Fruit fly (Drosophila melanogaster) whole organism, embryonic: Measurements from ENCODE around the gene GAPcenA.

Experiments
- ATbp ChIP-seq: fragments of 200-800 bp; sonication (Bioruptor generic); optimal IDR thresholded peaks from 2 replicates; lab custom pipeline; 2017; ENCODE audit warnings: missing biosample characterization, mild to moderate bottlenecking, missing genetic modification characterization, missing genetic modification reagents
- BEAF-32 ChIP-seq: fragments of 200-800 bp; sonication (Bioruptor generic); optimal IDR thresholded peaks from 3 replicates; lab custom pipeline; 2017; ENCODE audit warnings: missing biosample characterization, missing genetic modification characterization, mild to moderate bottlenecking, moderate library complexity, missing genetic modification reagents
- CG10209 ChIP-seq: fragments of 200-800 bp; sonication (Bioruptor generic); optimal IDR thresholded peaks from 3 replicates; lab custom pipeline; 2017; ENCODE audit warnings: missing biosample characterization, mild to moderate bottlenecking, missing genetic modification characterization, missing genetic modification reagents
- CG10959 ChIP-seq: fragments of 200-800 bp; sonication (Bioruptor generic); IDR thresholded peaks from 2 replicates; pipeline ENCODE4 v1.3.6; 2022; ENCODE audit warnings: missing biosample characterization, missing genetic modification characterization
- CG11504 ChIP-seq: fragments of 200-800 bp; sonication (Bioruptor generic); optimal IDR thresholded peaks from 3 replicates; lab custom pipeline; 2019; ENCODE audit warnings: missing biosample characterization, mild to moderate bottlenecking, missing genetic modification characterization, moderate library complexity
- CG11723 ChIP-seq: fragments of 200-800 bp; sonication (Bioruptor generic); optimal IDR thresholded peaks from 2 replicates; lab custom pipeline; 2017; ENCODE audit warnings: missing biosample characterization, mild to moderate bottlenecking, missing genetic modification characterization
- CG12104 ChIP-seq: fragments of 200-800 bp; sonication (Bioruptor generic); optimal IDR thresholded peaks from 3 replicates; lab custom pipeline; 2016; ENCODE audit warnings: missing biosample characterization, missing genetic modification characterization
- CG12391 ChIP-seq: fragments of 200-800 bp; sonication (Bioruptor generic); optimal IDR thresholded peaks from 3 replicates; lab custom pipeline; 2018; ENCODE audit warnings: missing biosample characterization, mild to moderate bottlenecking, missing genetic modification characterization, moderate library complexity
- CG13287 ChIP-seq: fragments of 200-800 bp; sonication (Bioruptor generic); IDR thresholded peaks from 2 replicates; pipeline ENCODE4 v1.3.6; 2022; ENCODE audit warnings: missing biosample characterization, missing genetic modification characterization; ENCODE audit not compliant: partially characterized antibody
- CG13775 ChIP-seq: fragments of 200-800 bp; sonication (Bioruptor generic); optimal IDR thresholded peaks from 3 replicates; lab custom pipeline; 2017; ENCODE audit warnings: missing biosample characterization, mild to moderate bottlenecking, missing genetic modification characterization
- CG1603 ChIP-seq: fragments of 200-800 bp; sonication (Bioruptor generic); optimal IDR thresholded peaks from 2 replicates; lab custom pipeline; 2019; ENCODE audit warnings: missing biosample characterization, mild to moderate bottlenecking, missing genetic modification characterization, moderate library complexity
- CG1647 ChIP-seq: fragments of 200-800 bp; sonication (Bioruptor generic); optimal IDR thresholded peaks from 3 replicates; lab custom pipeline; 2016; ENCODE audit warnings: missing biosample characterization, missing genetic modification characterization
- CG16815 ChIP-seq: fragments of 200-800 bp; sonication (Bioruptor generic); optimal IDR thresholded peaks from 3 replicates; lab custom pipeline; 2017; ENCODE audit warnings: missing biosample characterization, mild to moderate bottlenecking, missing genetic modification characterization
- CG32772 ChIP-seq: fragments of 200-800 bp; sonication (Bioruptor generic); IDR thresholded peaks from 2 replicates; pipeline ENCODE4 v1.3.6; 2022; ENCODE audit warnings: missing biosample characterization, missing genetic modification characterization
- CG3281 ChIP-seq: fragments of 200-800 bp; sonication (Bioruptor generic); optimal IDR thresholded peaks from 3 replicates; lab custom pipeline; 2017; ENCODE audit warnings: missing biosample characterization, mild to moderate bottlenecking, missing genetic modification characterization
- CG34376 ChIP-seq: fragments of 200-800 bp; sonication (Bioruptor generic); optimal IDR thresholded peaks from 2 replicates; lab custom pipeline; 2018; ENCODE audit warnings: missing biosample characterization, mild to moderate bottlenecking, missing genetic modification characterization
- CG3726 ChIP-seq: fragments of 200-800 bp; sonication (Bioruptor generic); IDR thresholded peaks from 3 replicates; pipeline ENCODE4, ENCODE4 v1.3.6; 2022; ENCODE audit warnings: missing biosample characterization, missing genetic modification characterization
- CG4707 ChIP-seq: fragments of 200-800 bp; sonication (Bioruptor generic); optimal IDR thresholded peaks from 2 replicates; lab custom pipeline; 2018; ENCODE audit warnings: missing biosample characterization, mild to moderate bottlenecking, missing genetic modification characterization, moderate library complexity
- CG5245 ChIP-seq: fragments of 200-800 bp; sonication (Bioruptor generic); optimal IDR thresholded peaks from 3 replicates; lab custom pipeline; 2016; ENCODE audit warnings: missing biosample characterization, missing genetic modification characterization
- CG5953 ChIP-seq: fragments of 200-800 bp; sonication (Bioruptor generic); IDR thresholded peaks from 2 replicates; pipeline ENCODE4 v1.3.6; 2022; ENCODE audit warnings: missing biosample characterization, missing genetic modification characterization
- CG6813 ChIP-seq: fragments of 200-800 bp; sonication (Bioruptor generic); optimal IDR thresholded peaks from 2 replicates; lab custom pipeline; 2017; ENCODE audit warnings: missing biosample characterization, missing genetic modification characterization, mild to moderate bottlenecking, moderate library complexity, missing genetic modification reagents
- CG7839 ChIP-seq: fragments of 200-800 bp; sonication (Bioruptor generic); optimal IDR thresholded peaks from 3 replicates; lab custom pipeline; 2018; ENCODE audit warnings: missing biosample characterization, mild to moderate bottlenecking, missing genetic modification characterization, moderate library complexity
- CG8388 ChIP-seq: fragments of 200-800 bp; sonication (Bioruptor generic); optimal IDR thresholded peaks from 2 replicates; lab custom pipeline; 2019; ENCODE audit warnings: missing biosample characterization, mild to moderate bottlenecking, missing genetic modification characterization, moderate library complexity
- CG8478 ChIP-seq: fragments of >200 bp; optimal IDR thresholded peaks from 2 replicates; lab custom pipeline; 2018
- CG8765 ChIP-seq: fragments of 200-800 bp; sonication (Bioruptor generic); IDR thresholded peaks from 2 replicates; pipeline ENCODE4 v1.3.6; 2022; ENCODE audit warnings: missing biosample characterization, missing genetic modification characterization
- Doc3 ChIP-seq: fragments of 200-800 bp; sonication (Bioruptor generic); IDR thresholded peaks from 3 replicates; pipeline ENCODE4 v1.3.6; 2022; ENCODE audit warnings: missing biosample characterization, missing genetic modification characterization; ENCODE audit not compliant: partially characterized antibody
- H15 ChIP-seq: fragments of 200-800 bp; sonication (Bioruptor generic); IDR thresholded peaks from 3 replicates; pipeline ENCODE4 v1.3.6; 2022; ENCODE audit warnings: missing biosample characterization, missing genetic modification characterization
- MTF-1 ChIP-seq: fragments of 200-800 bp; sonication (Bioruptor generic); optimal IDR thresholded peaks from 2 replicates; lab custom pipeline; 2018; ENCODE audit warnings: missing biosample characterization, mild to moderate bottlenecking, missing genetic modification characterization, borderline replicate concordance
- NC2β ChIP-seq: fragments of 200-800 bp; sonication (Bioruptor generic); optimal IDR thresholded peaks from 2 replicates; lab custom pipeline; 2016; ENCODE audit warnings: missing biosample characterization, missing genetic modification characterization
- Neu2 ChIP-seq: fragments of 200-800 bp; sonication (Bioruptor generic); optimal IDR thresholded peaks from 3 replicates; lab custom pipeline; 2016; ENCODE audit warnings: missing biosample characterization, missing genetic modification characterization, borderline replicate concordance
- Opbp ChIP-seq: fragments of 200-800 bp; sonication (Bioruptor generic); IDR thresholded peaks from 3 replicates; pipeline ENCODE4 v1.3.6; 2022; ENCODE audit warnings: missing biosample characterization, missing genetic modification characterization; ENCODE audit not compliant: partially characterized antibody
- PHDP ChIP-seq: fragments of 200-800 bp; sonication (Bioruptor generic); optimal IDR thresholded peaks from 3 replicates; lab custom pipeline; 2018; ENCODE audit warnings: missing biosample characterization, mild to moderate bottlenecking, missing genetic modification characterization, moderate library complexity
- Rx ChIP-seq: fragments of 200-800 bp; sonication (Bioruptor generic); IDR thresholded peaks from 2 replicates; pipeline ENCODE4 v1.3.6; 2022; ENCODE audit warnings: missing biosample characterization, missing genetic modification characterization
- Ssrp ChIP-seq: fragments of 200-800 bp; sonication (Bioruptor generic); optimal IDR thresholded peaks from 2 replicates; lab custom pipeline; 2018; ENCODE audit warnings: missing biosample characterization, mild to moderate bottlenecking, missing genetic modification characterization, moderate library complexity
- ash1 ChIP-seq: fragments of 200-800 bp; sonication (Bioruptor generic); optimal IDR thresholded peaks from 2 replicates; lab custom pipeline; 2018; ENCODE audit warnings: missing biosample characterization, mild to moderate bottlenecking, missing genetic modification characterization
- bsh ChIP-seq, 2 experiments: fragments of 200-800 bp; sonication (Bioruptor generic); optimal IDR thresholded peaks; 2 replicates each; lab custom pipeline; 2017 to 2018; ENCODE audit warnings: mild to moderate bottlenecking in 2 of 2, missing biosample characterization in 2 of 2, missing genetic modification characterization in 2 of 2, moderate library complexity in 1 of 2
- caup ChIP-seq: fragments of 200-800 bp; sonication (Bioruptor generic); optimal IDR thresholded peaks from 3 replicates; lab custom pipeline; 2017; ENCODE audit warnings: missing biosample characterization, mild to moderate bottlenecking, missing genetic modification characterization, moderate library complexity; ENCODE audit not compliant: severe bottlenecking
- da ChIP-seq: fragments of 200-800 bp; sonication (Bioruptor generic); optimal IDR thresholded peaks from 2 replicates; lab custom pipeline; 2016; ENCODE audit warnings: missing biosample characterization, missing genetic modification characterization
- dimm ChIP-seq: fragments of 200-800 bp; sonication (Bioruptor generic); IDR thresholded peaks from 2 replicates; pipeline ENCODE4 v1.3.6; 2022; ENCODE audit warnings: missing biosample characterization, missing genetic modification characterization
- gem ChIP-seq: fragments of 200-800 bp; sonication (Bioruptor generic); optimal IDR thresholded peaks from 2 replicates; lab custom pipeline; 2019; ENCODE audit warnings: missing biosample characterization, mild to moderate bottlenecking, missing genetic modification characterization, moderate library complexity
- gro ChIP-seq: fragments of 200-800 bp; sonication (Bioruptor generic); optimal IDR thresholded peaks from 2 replicates; lab custom pipeline; 2016; ENCODE audit warnings: missing biosample characterization, missing genetic modification characterization
- jigr1 ChIP-seq: fragments of 200-800 bp; sonication (Bioruptor generic); IDR thresholded peaks from 3 replicates; pipeline ENCODE4 v1.3.6; 2022; ENCODE audit warnings: missing biosample characterization, missing genetic modification characterization
- lbe ChIP-seq: fragments of 200-800 bp; sonication (Bioruptor generic); optimal IDR thresholded peaks from 2 replicates; lab custom pipeline; 2016; ENCODE audit warnings: missing biosample characterization, mild to moderate bottlenecking, missing genetic modification characterization
- lola ChIP-seq, 3 experiments: fragments of >200 bp in 2 of 3; fragments of 200-800 bp in 1 of 3; sonication (Bioruptor generic) in 1 of 3; optimal IDR thresholded peaks; 2 replicates each; lab custom pipeline; 2017 to 2019; ENCODE audit warnings: missing biosample characterization in 3 of 3, missing genetic modification characterization in 3 of 3, mild to moderate bottlenecking in 1 of 3, moderate library complexity in 1 of 3
- nerfin-1 ChIP-seq: fragments of 200-800 bp; sonication (Bioruptor generic); optimal IDR thresholded peaks from 3 replicates; lab custom pipeline; 2019; ENCODE audit warnings: missing biosample characterization, mild to moderate bottlenecking, missing genetic modification characterization, moderate library complexity
- nmo ChIP-seq: fragments of 200-800 bp; sonication (Bioruptor generic); optimal IDR thresholded peaks from 2 replicates; lab custom pipeline; 2018; ENCODE audit warnings: missing biosample characterization, mild to moderate bottlenecking, missing genetic modification characterization, moderate library complexity
- rib ChIP-seq: fragments of 200-800 bp; sonication (Bioruptor generic); IDR thresholded peaks from 2 replicates; pipeline ENCODE4 v1.3.6; 2022; ENCODE audit warnings: missing biosample characterization, missing genetic modification characterization
- schlank ChIP-seq: fragments of 200-800 bp; sonication (Bioruptor generic); optimal IDR thresholded peaks from 2 replicates; lab custom pipeline; 2018; ENCODE audit warnings: missing biosample characterization, mild to moderate bottlenecking, missing genetic modification characterization
- shn ChIP-seq: fragments of 200-800 bp; sonication (Bioruptor generic); optimal IDR thresholded peaks from 3 replicates; lab custom pipeline; 2016; ENCODE audit warnings: missing biosample characterization, missing genetic modification characterization
- vnd ChIP-seq: fragments of 200-800 bp; sonication (Bioruptor generic); IDR thresholded peaks from 3 replicates; pipeline ENCODE4 v1.3.6; 2022; ENCODE audit warnings: missing biosample characterization, missing genetic modification characterization; ENCODE audit not compliant: partially characterized antibody

Gene GAPcenA

dm6 chr3L:8379161-8379560 is 32.8 kb downstream of the GAPcenA start (continued):
- TF ChIP-seq CG6813 (GFP tag; lab: Kevin White, UChicago) (no peak), Ssrp (tag; lab: Kevin White, UChicago) (no peak), CG5953 (GFP tag; lab: Robert Waterston, UW) (no peak), nmo (no peak), H15 (GFP tag; lab: Robert Waterston, UW) (no peak), nerfin-1 (tag; lab: Kevin White, UChicago) (no peak), CG8478 (no peak), bsh (GFP tag; optimal IDR thresholded peaks at IDR 0.05; lab: Kevin White, UChicago) (peak in 1 of 2 experiments; percentile 62), jigr1 (no peak), CG32772 (GFP tag; lab: Robert Waterston, UW) (no peak), schlank (tag; lab: Kevin White, UChicago) (no peak), ash1 (GFP tag; lab: Kevin White, UChicago) (no peak), PHDP (tag; lab: Kevin White, UChicago) (no peak), gro (no peak), CG10959 (GFP tag; lab: Robert Waterston, UW) (no peak), Neu2 (GFP tag; lab: Kevin White, UChicago) (no peak), CG1647 (no peak), CG4707 (GFP tag; lab: Kevin White, UChicago) (peak; percentile 21), Rx (no peak), CG11504 (tag; lab: Kevin White, UChicago) (no peak), MTF-1 (GFP tag; lab: Kevin White, UChicago) (peak; percentile 34), CG3726 (no peak), CG12104 (GFP tag; lab: Kevin White, UChicago) (no peak), shn (GFP tag; lab: Kevin White, UChicago) (no peak), CG13287 (no peak), Opbp (no peak), CG10209 (GFP tag; lab: Kevin White, UChicago) (no peak), dimm (no peak), lbe (GFP tag; lab: Kevin White, UChicago) (no peak), CG16815 (no peak), CG12391 (no peak), CG8765 (GFP tag; lab: Robert Waterston, UW) (no peak), lola (GFP tag; optimal IDR thresholded peaks at IDR 0.05; lab: Kevin White, UChicago) (peak in 1 of 3 experiments; percentile 9), ATbp (GFP tag; lab: Kevin White, UChicago) (peak; percentile 57), CG7839 (tag; lab: Kevin White, UChicago) (no peak), rib (GFP tag; lab: Robert Waterston, UW) (no peak), CG1603 (peak; percentile 63), CG34376 (GFP tag; lab: Kevin White, UChicago) (no peak), CG8388 (GFP tag; lab: Kevin White, UChicago) (peak; percentile 26), CG5245 (GFP tag; lab: Kevin White, UChicago) (no peak), caup (GFP tag; lab: Kevin White, UChicago) (no peak), gem (peak; percentile 2), CG11723 (GFP tag; lab: Kevin White, UChicago) (no peak), CG13775 (no peak), vnd (GFP tag; lab: Robert Waterston, UW) (no peak), NC2β (GFP tag; lab: Kevin White, UChicago) (no peak), CG3281 (GFP tag; lab: Kevin White, UChicago) (no peak), BEAF-32 (GFP tag; lab: Kevin White, UChicago) (no peak), da (GFP tag; lab: Kevin White, UChicago) (no peak), Doc3 (GFP tag; lab: Robert Waterston, UW) (no peak)
